Fruit fly (Drosophila melanogaster): ENCODE measurements around the gene Snx27.

dm6 chrX:5770730-5771181, 32.9 kb upstream of the Snx27 start, which contains the start of gene CG3097:
- no peak for TF ChIP-seq usp (GFP tag; optimal IDR thresholded peaks at IDR 0.05)
- TF ChIP-seq pan (optimal IDR thresholded peaks at IDR 0.05), result no peak
- peak; percentile 5 for TF ChIP-seq Dll (optimal IDR thresholded peaks at IDR 0.05)
- no peak for TF ChIP-seq psq (optimal IDR thresholded peaks at IDR 0.05)
- TF ChIP-seq CG8478 (optimal IDR thresholded peaks at IDR 0.05), result no peak
- no peak for TF ChIP-seq EcR (GFP tag; optimal IDR thresholded peaks at IDR 0.05)
